Fruit fly (Drosophila melanogaster) whole organism, embryonic: ENCODE results near the gene 5-HT7.

Experiments
- Awh ChIP-seq: fragments of 200-800 bp; sonication (Bioruptor generic); IDR thresholded peaks from 2 replicates; pipeline ENCODE4, ENCODE4 v1.3.6; 2022; ENCODE audit warnings: missing biosample characterization, missing genetic modification characterization
- CG11695 ChIP-seq: fragments of 200-800 bp; sonication (Bioruptor generic); IDR thresholded peaks from 3 replicates; pipeline ENCODE4 v1.3.6; 2022; ENCODE audit warnings: missing biosample characterization, missing genetic modification characterization
- CG11696 ChIP-seq: fragments of 200-800 bp; sonication (Bioruptor generic); IDR thresholded peaks from 2 replicates; pipeline ENCODE4 v1.3.6; 2022; ENCODE audit warnings: missing biosample characterization, missing genetic modification characterization
- CG12104 ChIP-seq: fragments of 200-800 bp; sonication (Bioruptor generic); optimal IDR thresholded peaks from 3 replicates; lab custom pipeline; 2016; ENCODE audit warnings: missing biosample characterization, missing genetic modification characterization
- CG12219 ChIP-seq: fragments of 200-800 bp; sonication (Bioruptor generic); optimal IDR thresholded peaks from 3 replicates; lab custom pipeline; 2018; ENCODE audit warnings: missing biosample characterization, mild to moderate bottlenecking, missing genetic modification characterization
- CG12236 ChIP-seq: fragments of 200-800 bp; sonication (Bioruptor generic); optimal IDR thresholded peaks from 2 replicates; lab custom pipeline; 2016; ENCODE audit warnings: missing biosample characterization, missing genetic modification characterization
- CG17359 ChIP-seq: fragments of 200-800 bp; sonication (Bioruptor generic); optimal IDR thresholded peaks from 3 replicates; lab custom pipeline; 2018; ENCODE audit warnings: missing biosample characterization, mild to moderate bottlenecking, missing genetic modification characterization, moderate library complexity
- CG17912 ChIP-seq: fragments of 200-800 bp; sonication (Bioruptor generic); optimal IDR thresholded peaks from 2 replicates; lab custom pipeline; 2018; ENCODE audit warnings: missing biosample characterization, mild to moderate bottlenecking, missing genetic modification characterization
- CG18619 ChIP-seq: fragments of 200-800 bp; sonication (Bioruptor generic); optimal IDR thresholded peaks from 3 replicates; lab custom pipeline; 2017; ENCODE audit warnings: missing biosample characterization, mild to moderate bottlenecking, missing genetic modification characterization
- CG2678 ChIP-seq: fragments of 200-800 bp; sonication (Bioruptor generic); optimal IDR thresholded peaks from 3 replicates; lab custom pipeline; 2019; ENCODE audit warnings: missing biosample characterization, mild to moderate bottlenecking, missing genetic modification characterization, moderate library complexity
- CG2712 ChIP-seq: fragments of 200-800 bp; optimal IDR thresholded peaks from 3 replicates; lab custom pipeline; 2019; ENCODE audit warnings: missing biosample characterization, mild to moderate bottlenecking, missing genetic modification characterization, moderate library complexity
- CG30431 ChIP-seq: fragments of 200-800 bp; sonication (Bioruptor generic); optimal IDR thresholded peaks from 2 replicates; lab custom pipeline; 2017; ENCODE audit warnings: missing biosample characterization, missing genetic modification characterization
- CG33213 ChIP-seq: fragments of 200-800 bp; sonication (Bioruptor generic); optimal IDR thresholded peaks from 3 replicates; lab custom pipeline; 2016; ENCODE audit warnings: missing biosample characterization, missing genetic modification characterization
- CG34224 ChIP-seq: fragments of 200-800 bp; sonication (Bioruptor generic); IDR thresholded peaks from 3 replicates; pipeline ENCODE4 v1.3.6; 2022; ENCODE audit warnings: missing biosample characterization, missing genetic modification characterization; ENCODE audit not compliant: partially characterized antibody
- CG5245 ChIP-seq: fragments of 200-800 bp; sonication (Bioruptor generic); optimal IDR thresholded peaks from 3 replicates; lab custom pipeline; 2016; ENCODE audit warnings: missing biosample characterization, missing genetic modification characterization
- CHES-1-like ChIP-seq: fragments of 200-800 bp; sonication (Bioruptor generic); optimal IDR thresholded peaks from 2 replicates; lab custom pipeline; 2016; ENCODE audit warnings: missing biosample characterization, missing genetic modification characterization
- Doc3 ChIP-seq: fragments of 200-800 bp; sonication (Bioruptor generic); IDR thresholded peaks from 3 replicates; pipeline ENCODE4 v1.3.6; 2022; ENCODE audit warnings: missing biosample characterization, missing genetic modification characterization; ENCODE audit not compliant: partially characterized antibody
- E2f2 ChIP-seq: fragments of 200-800 bp; sonication (Bioruptor generic); IDR thresholded peaks from 2 replicates; pipeline ENCODE4 v1.3.6; 2022; ENCODE audit warnings: missing biosample characterization, missing genetic modification characterization
- Eip74EF ChIP-seq, 2 experiments: fragments of 200-800 bp in 1 of 2; fragments of >200 bp in 1 of 2; sonication (Bioruptor generic) in 1 of 2; optimal IDR thresholded peaks; 2 replicates each; lab custom pipeline; 2017 to 2019; ENCODE audit warnings: missing biosample characterization in 2 of 2, missing genetic modification characterization in 2 of 2, mild to moderate bottlenecking in 1 of 2, moderate library complexity in 1 of 2
- Ets65A ChIP-seq: fragments of 200-800 bp; sonication (Bioruptor generic); peaks from one replicate; lab custom pipeline; 2016; ENCODE audit warnings: missing biosample characterization, missing genetic modification characterization
- Ets97D ChIP-seq: fragments of 200-800 bp; sonication (Bioruptor generic); optimal IDR thresholded peaks from 3 replicates; lab custom pipeline; 2016; ENCODE audit warnings: missing biosample characterization, missing genetic modification characterization
- HLH4C ChIP-seq: fragments of 200-800 bp; sonication (Bioruptor generic); IDR thresholded peaks from 3 replicates; pipeline ENCODE4 v1.3.6; 2022; ENCODE audit warnings: missing biosample characterization, missing genetic modification characterization; ENCODE audit not compliant: partially characterized antibody
- HLHmδ ChIP-seq: fragments of 200-800 bp; sonication (Bioruptor generic); optimal IDR thresholded peaks from 2 replicates; lab custom pipeline; 2018; ENCODE audit warnings: missing biosample characterization, mild to moderate bottlenecking, missing genetic modification characterization, moderate library complexity
- HmgD ChIP-seq: fragments of 200-800 bp; sonication (Bioruptor generic); optimal IDR thresholded peaks from 3 replicates; lab custom pipeline; 2016; ENCODE audit warnings: missing biosample characterization, missing genetic modification characterization
- Hr51 ChIP-seq, 2 experiments: fragments of 200-800 bp; sonication (Bioruptor generic); optimal IDR thresholded peaks; 2 replicates in 1 of 2; 3 replicates in 1 of 2; lab custom pipeline; 2016 to 2018; ENCODE audit warnings: missing biosample characterization in 2 of 2, missing genetic modification characterization in 2 of 2, mild to moderate bottlenecking in 1 of 2, moderate library complexity in 1 of 2
- NC2β ChIP-seq: fragments of 200-800 bp; sonication (Bioruptor generic); optimal IDR thresholded peaks from 2 replicates; lab custom pipeline; 2016; ENCODE audit warnings: missing biosample characterization, missing genetic modification characterization
- Oaz ChIP-seq: fragments of 200-800 bp; sonication (Bioruptor generic); IDR thresholded peaks from 2 replicates; pipeline ENCODE4 v1.3.6; 2022; ENCODE audit warnings: missing biosample characterization, missing genetic modification characterization
- Ssrp ChIP-seq: fragments of 200-800 bp; sonication (Bioruptor generic); optimal IDR thresholded peaks from 2 replicates; lab custom pipeline; 2018; ENCODE audit warnings: missing biosample characterization, mild to moderate bottlenecking, missing genetic modification characterization, moderate library complexity
- Taf1 ChIP-seq: fragments of 200-800 bp; sonication (Bioruptor generic); IDR thresholded peaks from 2 replicates; pipeline ENCODE4 v1.3.6; 2022; ENCODE audit warnings: missing biosample characterization, missing genetic modification characterization
- bab2 ChIP-seq: fragments of 200-800 bp; sonication (Bioruptor generic); optimal IDR thresholded peaks from 2 replicates; lab custom pipeline; 2016; ENCODE audit warnings: missing biosample characterization, missing genetic modification characterization
- cato ChIP-seq: fragments of 200-800 bp; sonication (Bioruptor generic); optimal IDR thresholded peaks from 2 replicates; lab custom pipeline; 2016; ENCODE audit warnings: missing biosample characterization, missing genetic modification characterization, borderline replicate concordance
- dimm ChIP-seq: fragments of 200-800 bp; sonication (Bioruptor generic); IDR thresholded peaks from 2 replicates; pipeline ENCODE4 v1.3.6; 2022; ENCODE audit warnings: missing biosample characterization, missing genetic modification characterization
- dpn ChIP-seq, 2 experiments: fragments of 200-800 bp; sonication (Bioruptor generic); optimal IDR thresholded peaks; 3 replicates each; lab custom pipeline; 2016; ENCODE audit warnings: missing biosample characterization in 2 of 2, missing genetic modification characterization in 2 of 2
- dysf ChIP-seq: fragments of 200-800 bp; sonication (Bioruptor generic); IDR thresholded peaks from 3 replicates; pipeline ENCODE4 v1.3.6; 2022; ENCODE audit warnings: missing biosample characterization, missing genetic modification characterization
- ind ChIP-seq: fragments of 200-800 bp; sonication (Bioruptor generic); optimal IDR thresholded peaks from 3 replicates; lab custom pipeline; 2016; ENCODE audit warnings: missing biosample characterization, missing genetic modification characterization
- luna ChIP-seq: fragments of 200-800 bp; sonication (Bioruptor generic); optimal IDR thresholded peaks from 2 replicates; lab custom pipeline; 2016; ENCODE audit warnings: missing biosample characterization, missing genetic modification characterization
- nmo ChIP-seq: fragments of 200-800 bp; sonication (Bioruptor generic); optimal IDR thresholded peaks from 2 replicates; lab custom pipeline; 2018; ENCODE audit warnings: missing biosample characterization, mild to moderate bottlenecking, missing genetic modification characterization, moderate library complexity
- nom ChIP-seq: fragments of 200-800 bp; sonication (Bioruptor generic); optimal IDR thresholded peaks from 2 replicates; lab custom pipeline; 2017; ENCODE audit warnings: missing biosample characterization, missing genetic modification characterization, mild to moderate bottlenecking, moderate library complexity, missing genetic modification reagents
- odd ChIP-seq: fragments of 200-800 bp; sonication (Bioruptor generic); optimal IDR thresholded peaks from 2 replicates; lab custom pipeline; 2017; ENCODE audit warnings: missing biosample characterization, mild to moderate bottlenecking, missing genetic modification characterization
- org-1 ChIP-seq: fragments of 200-800 bp; sonication (Bioruptor generic); optimal IDR thresholded peaks from 2 replicates; lab custom pipeline; 2017; ENCODE audit warnings: missing biosample characterization, missing genetic modification characterization
- pnt ChIP-seq: fragments of 200-800 bp; sonication (Bioruptor generic); optimal IDR thresholded peaks from 3 replicates; lab custom pipeline; 2016; ENCODE audit warnings: missing biosample characterization, missing genetic modification characterization
- pzg ChIP-seq: fragments of 200-800 bp; sonication (Bioruptor generic); optimal IDR thresholded peaks from 3 replicates; lab custom pipeline; 2018; ENCODE audit warnings: missing biosample characterization, mild to moderate bottlenecking, missing genetic modification characterization, moderate library complexity
- sim ChIP-seq: fragments of 200-800 bp; sonication (Bioruptor generic); IDR thresholded peaks from 2 replicates; pipeline ENCODE4 v1.3.6; 2022; ENCODE audit warnings: missing biosample characterization, missing genetic modification characterization
- trem ChIP-seq: fragments of 200-800 bp; optimal IDR thresholded peaks from 3 replicates; lab custom pipeline; 2019; ENCODE audit warnings: missing biosample characterization, mild to moderate bottlenecking, missing genetic modification characterization, moderate library complexity
- twi ChIP-seq: fragments of 200-800 bp; optimal IDR thresholded peaks from 2 replicates; lab custom pipeline; 2019; ENCODE audit warnings: missing biosample characterization, mild to moderate bottlenecking, missing genetic modification characterization, moderate library complexity
- usp ChIP-seq: fragments of >200 bp; optimal IDR thresholded peaks from 2 replicates; lab custom pipeline; 2017; ENCODE audit warnings: missing biosample characterization, missing genetic modification characterization
- zen ChIP-seq: fragments of 200-800 bp; sonication (Bioruptor generic); optimal IDR thresholded peaks from 3 replicates; lab custom pipeline; 2018; ENCODE audit warnings: missing biosample characterization, mild to moderate bottlenecking, missing genetic modification characterization, moderate library complexity
- zf30C ChIP-seq: fragments of 200-800 bp; sonication (Bioruptor generic); optimal IDR thresholded peaks from 3 replicates; lab custom pipeline; 2018; ENCODE audit warnings: missing biosample characterization, mild to moderate bottlenecking, missing genetic modification characterization
- zfh2 ChIP-seq: fragments of 200-800 bp; sonication (Bioruptor generic); optimal IDR thresholded peaks from 2 replicates; lab custom pipeline; 2016; ENCODE audit warnings: missing biosample characterization, missing genetic modification characterization

Gene 5-HT7

DNA sequence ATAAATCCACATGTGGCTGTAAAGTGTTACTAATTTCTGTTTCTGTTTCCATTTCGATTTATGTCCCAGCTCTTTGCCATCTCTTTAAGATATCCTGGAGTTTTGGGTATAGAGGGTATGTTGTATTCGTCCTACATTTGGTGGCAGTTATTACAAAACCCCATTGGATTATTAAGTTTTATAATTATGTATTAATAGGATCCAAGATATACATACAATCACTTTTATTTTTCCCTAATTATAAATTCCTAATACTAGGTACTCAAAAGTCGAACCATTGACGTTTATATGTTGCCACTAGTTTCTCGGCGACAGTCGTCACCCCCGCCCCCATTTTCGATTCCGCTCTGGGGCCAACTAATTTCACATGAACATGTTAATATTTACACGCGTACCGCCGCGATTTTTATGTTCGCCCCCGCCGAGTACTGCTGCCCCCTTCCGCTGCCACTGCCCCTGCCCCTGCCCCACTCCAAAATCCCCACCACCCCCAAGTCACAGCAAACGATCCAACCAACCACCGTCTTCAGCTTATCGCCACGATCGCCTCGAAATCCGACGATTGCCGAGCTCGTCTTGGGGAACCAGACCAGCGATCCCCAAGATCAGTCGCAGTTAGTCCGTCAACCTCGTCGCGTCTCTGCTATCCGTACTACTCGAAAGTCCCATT lies 48.1 kb upstream of the 5-HT7 start, which contains the start of gene Sox100B (continued):
- TF ChIP-seq CG11696 (GFP tag; lab: Robert Waterston, UW) (0 out of 2 replicates have a peak, but pooled peaks have one; percentile 41), trem (tag; lab: Kevin White, UChicago) (peak; percentile 78), E2f2 (peak; percentile 26; the same call in 1 of the 2 replicates), Ssrp (tag; lab: Kevin White, UChicago) (peak; percentile 81), CG11695 (peak; percentile 60; the same call in 1 of the 3 replicates), sim (GFP tag; lab: Robert Waterston, UW) (no peak; the same call in 1 of the 2 replicates), zfh2 (GFP tag; lab: Kevin White, UChicago) (no peak), CG12236 (GFP tag; lab: Kevin White, UChicago) (no peak), pzg (no peak), Ets97D (GFP tag; lab: Kevin White, UChicago) (no peak), org-1 (GFP tag; lab: Kevin White, UChicago) (peak; percentile 22), NC2β (GFP tag; lab: Kevin White, UChicago) (no peak), luna (no peak), odd (GFP tag; lab: Kevin White, UChicago) (no peak), nom (GFP tag; lab: Kevin White, UChicago) (no peak), usp (no peak), cato (GFP tag; lab: Kevin White, UChicago) (peak; percentile 29), CG17359 (tag; lab: Kevin White, UChicago) (peak; percentile 56), HmgD (GFP tag; lab: Kevin White, UChicago) (no peak), CG2678 (tag; lab: Kevin White, UChicago) (peak; percentile 71), Oaz (GFP tag; lab: Robert Waterston, UW) (no peak), CG2712 (tag; lab: Kevin White, UChicago) (peak; percentile 89), CG18619 (GFP tag; lab: Kevin White, UChicago) (peak; percentile 17), twi (tag; lab: Kevin White, UChicago) (peak; percentile 76), dysf (peak; percentile 73), Hr51 (GFP tag; optimal IDR thresholded peaks at IDR 0.05; lab: Kevin White, UChicago) (peak in 1 of 2 experiments; percentile 49), CHES-1-like (GFP tag; lab: Kevin White, UChicago) (no peak), zf30C (no peak), CG33213 (GFP tag; lab: Kevin White, UChicago) (peak; percentile 20), Eip74EF (GFP tag; optimal IDR thresholded peaks at IDR 0.05; lab: Kevin White, UChicago) (peak in 1 of 2 experiments; percentile 18), Doc3 (GFP tag; lab: Robert Waterston, UW) (no peak), CG17912 (GFP tag; lab: Kevin White, UChicago) (no peak), CG5245 (peak; percentile 59), nmo (GFP tag; lab: Kevin White, UChicago) (peak; percentile 81), HLHmδ (GFP tag; lab: Kevin White, UChicago) (no peak), pnt (GFP tag; lab: Kevin White, UChicago) (peak; percentile 12), CG30431 (GFP tag; lab: Kevin White, UChicago) (peak; percentile 43), Awh (GFP tag; lab: Robert Waterston, UW) (peak; percentile 68), ind (GFP tag; lab: Kevin White, UChicago) (peak; percentile 45), Ets65A (GFP tag; lab: Kevin White, UChicago) (no peak), CG12104 (GFP tag; lab: Kevin White, UChicago) (peak; percentile 32), CG34224 (GFP tag; lab: Robert Waterston, UW) (no peak), HLH4C (GFP tag; lab: Robert Waterston, UW) (no peak), dimm (0 out of 2 replicates have a peak, but pooled peaks have one; percentile 10), CG12219 (GFP tag; lab: Kevin White, UChicago) (peak; percentile 30), zen (tag; lab: Kevin White, UChicago) (peak; percentile 91), dpn (GFP tag; optimal IDR thresholded peaks at IDR 0.05; lab: Kevin White, UChicago) (peak in 1 of 2 experiments; percentile 37), bab2 (GFP tag; lab: Kevin White, UChicago) (peak; percentile 36), Taf1 (GFP tag; lab: Robert Waterston, UW) (no peak)
